Fruit fly (Drosophila melanogaster) whole organism, embryonic: ENCODE results near the gene CG12081.
A peak's percentile ranks its signal among the peaks of the same experiment; 100 is the strongest.

Experiments
- Atf6 ChIP-seq: fragments of 200-800 bp; sonication (Bioruptor generic); IDR thresholded peaks from 2 replicates; pipeline ENCODE4 v1.3.6; 2022; ENCODE audit warnings: missing biosample characterization, missing genetic modification characterization
- Awh ChIP-seq: fragments of 200-800 bp; sonication (Bioruptor generic); IDR thresholded peaks from 2 replicates; pipeline ENCODE4, ENCODE4 v1.3.6; 2022; ENCODE audit warnings: missing biosample characterization, missing genetic modification characterization
- CG10209 ChIP-seq: fragments of 200-800 bp; sonication (Bioruptor generic); optimal IDR thresholded peaks from 3 replicates; lab custom pipeline; 2017; ENCODE audit warnings: missing biosample characterization, mild to moderate bottlenecking, missing genetic modification characterization, missing genetic modification reagents
- CG10267 ChIP-seq: fragments of 200-800 bp; sonication (Bioruptor generic); optimal IDR thresholded peaks from 2 replicates; lab custom pipeline; 2018; ENCODE audit warnings: missing biosample characterization, mild to moderate bottlenecking, missing genetic modification characterization, moderate library complexity
- CG10321 ChIP-seq: fragments of 200-800 bp; sonication (Bioruptor generic); IDR thresholded peaks from 2 replicates; pipeline ENCODE4 v1.3.6; 2022; ENCODE audit warnings: missing biosample characterization, missing genetic modification characterization
- CG12942 ChIP-seq: fragments of 200-800 bp; sonication (Bioruptor generic); optimal IDR thresholded peaks from 3 replicates; lab custom pipeline; 2016; ENCODE audit warnings: missing biosample characterization, missing genetic modification characterization
- CG13287 ChIP-seq: fragments of 200-800 bp; sonication (Bioruptor generic); IDR thresholded peaks from 2 replicates; pipeline ENCODE4 v1.3.6; 2022; ENCODE audit warnings: missing biosample characterization, missing genetic modification characterization; ENCODE audit not compliant: partially characterized antibody
- CG15073 ChIP-seq: fragments of 200-800 bp; sonication (Bioruptor generic); optimal IDR thresholded peaks from 2 replicates; lab custom pipeline; 2016; ENCODE audit warnings: missing biosample characterization, missing genetic modification characterization
- CG1602 ChIP-seq: fragments of 200-800 bp; sonication (Bioruptor generic); optimal IDR thresholded peaks from 3 replicates; lab custom pipeline; 2016; ENCODE audit warnings: missing biosample characterization, missing genetic modification characterization
- CG17802 ChIP-seq: fragments of 200-800 bp; sonication (Bioruptor generic); optimal IDR thresholded peaks from 2 replicates; lab custom pipeline; 2018; ENCODE audit warnings: missing biosample characterization, mild to moderate bottlenecking, missing genetic modification characterization, moderate library complexity
- CG17829 ChIP-seq: fragments of 200-800 bp; optimal IDR thresholded peaks from 2 replicates; lab custom pipeline; 2019; ENCODE audit warnings: missing biosample characterization, mild to moderate bottlenecking, missing genetic modification characterization, moderate library complexity
- CG17912 ChIP-seq: fragments of 200-800 bp; sonication (Bioruptor generic); optimal IDR thresholded peaks from 2 replicates; lab custom pipeline; 2018; ENCODE audit warnings: missing biosample characterization, mild to moderate bottlenecking, missing genetic modification characterization
- CG2889 ChIP-seq: fragments of 200-800 bp; sonication (Bioruptor generic); IDR thresholded peaks from 3 replicates; pipeline ENCODE4 v1.3.6; 2022; ENCODE audit warnings: missing biosample characterization, missing genetic modification characterization
- CG31365 ChIP-seq: fragments of 200-800 bp; sonication (Bioruptor generic); optimal IDR thresholded peaks from 2 replicates; lab custom pipeline; 2018; ENCODE audit warnings: missing biosample characterization, mild to moderate bottlenecking, missing genetic modification characterization
- CG3163 ChIP-seq: fragments of 200-800 bp; sonication (Bioruptor generic); optimal IDR thresholded peaks from 3 replicates; lab custom pipeline; 2016; ENCODE audit warnings: missing biosample characterization, missing genetic modification characterization
- CG34224 ChIP-seq: fragments of 200-800 bp; sonication (Bioruptor generic); IDR thresholded peaks from 3 replicates; pipeline ENCODE4 v1.3.6; 2022; ENCODE audit warnings: missing biosample characterization, missing genetic modification characterization; ENCODE audit not compliant: partially characterized antibody
- CG4282 ChIP-seq: fragments of 200-800 bp; sonication (Bioruptor generic); optimal IDR thresholded peaks from 2 replicates; lab custom pipeline; 2016; ENCODE audit warnings: missing biosample characterization, missing genetic modification characterization
- CG4730 ChIP-seq: fragments of 200-800 bp; sonication (Bioruptor generic); IDR thresholded peaks from 2 replicates; pipeline ENCODE4 v1.3.6; 2022; ENCODE audit warnings: missing biosample characterization, missing genetic modification characterization
- CG6683 ChIP-seq: fragments of 200-800 bp; sonication (Bioruptor generic); optimal IDR thresholded peaks from 2 replicates; lab custom pipeline; 2017; ENCODE audit warnings: missing biosample characterization, mild to moderate bottlenecking, missing genetic modification characterization, missing genetic modification reagents
- CG8281 ChIP-seq: fragments of 200-800 bp; sonication (Bioruptor generic); optimal IDR thresholded peaks from 2 replicates; lab custom pipeline; 2018; ENCODE audit warnings: missing biosample characterization, mild to moderate bottlenecking, missing genetic modification characterization, moderate library complexity
- CG9215 ChIP-seq: fragments of 200-800 bp; sonication (Bioruptor generic); IDR thresholded peaks from 2 replicates; pipeline ENCODE4 v1.3.6; 2022; ENCODE audit warnings: missing biosample characterization, missing genetic modification characterization
- D19B ChIP-seq: fragments of 200-800 bp; sonication (Bioruptor generic); optimal IDR thresholded peaks from 2 replicates; lab custom pipeline; 2017; ENCODE audit warnings: missing biosample characterization, mild to moderate bottlenecking, missing genetic modification characterization
- Fer2 ChIP-seq: fragments of 200-800 bp; sonication (Bioruptor generic); optimal IDR thresholded peaks from 2 replicates; lab custom pipeline; 2018; ENCODE audit warnings: missing biosample characterization, mild to moderate bottlenecking, missing genetic modification characterization, moderate library complexity
- Gug ChIP-seq: fragments of 200-800 bp; sonication (Bioruptor generic); IDR thresholded peaks from 4 replicates; pipeline ENCODE4 v1.3.6; 2022; ENCODE audit warnings: missing biosample characterization, missing genetic modification characterization
- Hr78 ChIP-seq, 2 experiments: fragments of 200-800 bp in 1 of 2; fragments of >200 bp in 1 of 2; sonication (Bioruptor generic) in 1 of 2; optimal IDR thresholded peaks; 2 replicates each; lab custom pipeline; 2017 to 2019; ENCODE audit warnings: missing biosample characterization in 2 of 2, missing genetic modification characterization in 2 of 2, mild to moderate bottlenecking in 1 of 2, moderate library complexity in 1 of 2
- NC2α ChIP-seq: fragments of 200-800 bp; sonication (Bioruptor generic); optimal IDR thresholded peaks from 2 replicates; lab custom pipeline; 2016; ENCODE audit warnings: missing biosample characterization, missing genetic modification characterization
- Pdp1 ChIP-seq, 2 experiments: fragments of 200-800 bp; sonication (Bioruptor generic); optimal IDR thresholded peaks; 3 replicates each; lab custom pipeline; 2016; ENCODE audit warnings: missing biosample characterization in 2 of 2, missing genetic modification characterization in 2 of 2, mild to moderate bottlenecking in 1 of 2, moderate library complexity in 1 of 2
- amos ChIP-seq: fragments of 200-800 bp; sonication (Bioruptor generic); IDR thresholded peaks from 2 replicates; pipeline ENCODE4 v1.3.6; 2022; ENCODE audit warnings: missing biosample characterization, missing genetic modification characterization; ENCODE audit not compliant: partially characterized antibody
- bab2 ChIP-seq: fragments of 200-800 bp; sonication (Bioruptor generic); optimal IDR thresholded peaks from 2 replicates; lab custom pipeline; 2016; ENCODE audit warnings: missing biosample characterization, missing genetic modification characterization
- bsh ChIP-seq, 2 experiments: fragments of 200-800 bp; sonication (Bioruptor generic); optimal IDR thresholded peaks; 2 replicates each; lab custom pipeline; 2017 to 2018; ENCODE audit warnings: mild to moderate bottlenecking in 2 of 2, missing biosample characterization in 2 of 2, missing genetic modification characterization in 2 of 2, moderate library complexity in 1 of 2
- cato ChIP-seq: fragments of 200-800 bp; sonication (Bioruptor generic); optimal IDR thresholded peaks from 2 replicates; lab custom pipeline; 2016; ENCODE audit warnings: missing biosample characterization, missing genetic modification characterization, borderline replicate concordance
- dimm ChIP-seq: fragments of 200-800 bp; sonication (Bioruptor generic); IDR thresholded peaks from 2 replicates; pipeline ENCODE4 v1.3.6; 2022; ENCODE audit warnings: missing biosample characterization, missing genetic modification characterization
- gcm ChIP-seq: fragments of 200-800 bp; sonication (Bioruptor generic); optimal IDR thresholded peaks from 2 replicates; lab custom pipeline; 2019; ENCODE audit warnings: missing biosample characterization, mild to moderate bottlenecking, missing genetic modification characterization, moderate library complexity
- ind ChIP-seq: fragments of 200-800 bp; sonication (Bioruptor generic); optimal IDR thresholded peaks from 3 replicates; lab custom pipeline; 2016; ENCODE audit warnings: missing biosample characterization, missing genetic modification characterization
- insv ChIP-seq, 2 experiments: fragments of 200-800 bp; sonication (Bioruptor generic); optimal IDR thresholded peaks; 3 replicates each; lab custom pipeline; 2016 to 2018; ENCODE audit warnings: missing biosample characterization in 2 of 2, missing genetic modification characterization in 2 of 2
- inv ChIP-seq: fragments of 200-800 bp; sonication (Bioruptor generic); IDR thresholded peaks from 2 replicates; pipeline ENCODE4 v1.3.6; 2022; ENCODE audit warnings: missing biosample characterization, missing genetic modification characterization; ENCODE audit not compliant: partially characterized antibody
- nmo ChIP-seq: fragments of 200-800 bp; sonication (Bioruptor generic); optimal IDR thresholded peaks from 2 replicates; lab custom pipeline; 2018; ENCODE audit warnings: missing biosample characterization, mild to moderate bottlenecking, missing genetic modification characterization, moderate library complexity
- peb ChIP-seq: fragments of 200-800 bp; sonication (Bioruptor generic); IDR thresholded peaks from 2 replicates; pipeline ENCODE4 v1.3.6; 2022; ENCODE audit warnings: missing biosample characterization, missing genetic modification characterization
- run ChIP-seq: fragments of 200-800 bp; sonication (Bioruptor generic); optimal IDR thresholded peaks from 3 replicates; lab custom pipeline; 2018; ENCODE audit warnings: missing biosample characterization, mild to moderate bottlenecking, missing genetic modification characterization
- sr ChIP-seq: fragments of 200-800 bp; sonication (Bioruptor generic); IDR thresholded peaks from 3 replicates; pipeline ENCODE4 v1.3.6; 2022; ENCODE audit warnings: missing biosample characterization, missing genetic modification characterization
- trem ChIP-seq: fragments of 200-800 bp; optimal IDR thresholded peaks from 3 replicates; lab custom pipeline; 2019; ENCODE audit warnings: missing biosample characterization, mild to moderate bottlenecking, missing genetic modification characterization, moderate library complexity
- zf30C ChIP-seq: fragments of 200-800 bp; sonication (Bioruptor generic); optimal IDR thresholded peaks from 3 replicates; lab custom pipeline; 2018; ENCODE audit warnings: missing biosample characterization, mild to moderate bottlenecking, missing genetic modification characterization

CG12081 gene

dm6 chrX:8570848-8571247 lies 17.8 kb upstream of the CG12081 start, which contains the start of gene CG12111:
CG12111 (minus strand) TSS chrX:8570948.
- TF ChIP-seq CG4282 (GFP tag; lab: Kevin White, UChicago) (no peak), Awh (no peak), Fer2 (tag; lab: Kevin White, UChicago) (no peak), dimm (GFP tag; lab: Robert Waterston, UW) (no peak), nmo (GFP tag; lab: Kevin White, UChicago) (no peak), ind (no peak), CG8281 (no peak)
- TF ChIP-seq, all 482 proteins: peak for 0

dm6 chrX:8571936-8572335 lies 16.7 kb upstream of the CG12081 start:
- TF ChIP-seq amos (GFP tag; lab: Robert Waterston, UW) = no peak
- TF ChIP-seq Hr78 (GFP tag; optimal IDR thresholded peaks at IDR 0.05; lab: Kevin White, UChicago) = peak in 1 of 2 experiments; percentile 32

- TF ChIP-seq CG1602 (GFP tag; lab: Kevin White, UChicago) (no peak), zf30C (GFP tag; lab: Kevin White, UChicago) (no peak), peb (GFP tag; lab: Robert Waterston, UW) (no peak), CG2889 (GFP tag; lab: Robert Waterston, UW) (no peak), Pdp1 (GFP tag; optimal IDR thresholded peaks at IDR 0.05; lab: Kevin White, UChicago) (peak in 1 of 2 experiments; percentile 89), cato (GFP tag; lab: Kevin White, UChicago) (no peak)
These were observed 15.5 kb upstream of the CG12081 start, which contains the start of gene spirit for dm6 chrX:8572939-8573594. spirit (minus strand) TSS chrX:8573593.

dm6 chrX:8573744-8574484 lies 14.7 kb upstream of the CG12081 start, which contains the start of gene CG12065:
CG12065 (plus strand) TSS chrX:8574306.
- TF ChIP-seq CG3163 (GFP tag; lab: Kevin White, UChicago) = no peak
- TF ChIP-seq CG17802 (tag; lab: Kevin White, UChicago) = no peak
- peak; percentile 38 for TF ChIP-seq CG10267 (tag; lab: Kevin White, UChicago)
- peak; percentile 51 for TF ChIP-seq run (tag; lab: Kevin White, UChicago)
- peak; percentile 78 for TF ChIP-seq CG17912 (GFP tag; lab: Kevin White, UChicago)
- TF ChIP-seq NC2α = no peak
- TF ChIP-seq CG15073 = no peak
- peak; percentile 18; the same call in 1 of the 3 replicates for TF ChIP-seq CG34224 (GFP tag; lab: Robert Waterston, UW)
- peak in 1 of 2 experiments; percentile 84 for TF ChIP-seq bsh (GFP tag; optimal IDR thresholded peaks at IDR 0.05; lab: Kevin White, UChicago)
- TF ChIP-seq CG10321 (GFP tag; lab: Robert Waterston, UW) = no peak
- peak; percentile 17 for TF ChIP-seq CG17829 (tag; lab: Kevin White, UChicago)
- TF ChIP-seq CG9215 (GFP tag; lab: Robert Waterston, UW) = no peak
- no peak for TF ChIP-seq D19B (GFP tag; lab: Kevin White, UChicago)
- TF ChIP-seq sr (GFP tag; lab: Robert Waterston, UW) = peak; percentile 16; the same call in 1 of the 3 replicates
- TF ChIP-seq CG10209 (GFP tag; lab: Kevin White, UChicago) = peak; percentile 2
- TF ChIP-seq Atf6 (GFP tag; lab: Robert Waterston, UW) = no peak
- no peak for TF ChIP-seq CG31365 (tag; lab: Kevin White, UChicago)
- no peak for TF ChIP-seq Awh
- peak; percentile 13 for TF ChIP-seq bab2 (GFP tag; lab: Kevin White, UChicago)
- TF ChIP-seq insv (GFP tag; optimal IDR thresholded peaks at IDR 0.05; lab: Kevin White, UChicago) = peak in 1 of 2 experiments; percentile 26
- no peak for TF ChIP-seq CG4730
- peak; percentile 29 for TF ChIP-seq trem (tag; lab: Kevin White, UChicago)
- TF ChIP-seq Gug = no peak
- no peak for TF ChIP-seq CG12942 (GFP tag; lab: Kevin White, UChicago)
- peak; percentile 47 for TF ChIP-seq gcm
- TF ChIP-seq CG13287 (GFP tag; lab: Robert Waterston, UW) = no peak; the same call in 1 of the 2 replicates
- peak; percentile 10; the same call in 1 of the 2 replicates for TF ChIP-seq inv
- TF ChIP-seq CG6683 (GFP tag; lab: Kevin White, UChicago) = peak; percentile 37
